Fruit fly (Drosophila melanogaster) whole organism, pupa: Measurements from ENCODE around the gene CG5641.

Experiments
- CG10348 ChIP-seq: fragments of 200-800 bp; sonication (Bioruptor generic); IDR thresholded peaks from 2 replicates; pipeline ENCODE4 v1.3.6; 2022; ENCODE audit warnings: missing biosample characterization, missing genetic modification characterization
- CG12605 ChIP-seq: fragments of 200-800 bp; sonication (Bioruptor generic); IDR thresholded peaks from 2 replicates; pipeline ENCODE4 v1.3.6; 2022; ENCODE audit warnings: missing biosample characterization, missing genetic modification characterization
- CG13204 ChIP-seq: fragments of 200-800 bp; sonication (Bioruptor generic); optimal IDR thresholded peaks from 2 replicates; lab custom pipeline; 2018; ENCODE audit warnings: missing biosample characterization, mild to moderate bottlenecking, missing genetic modification characterization, moderate library complexity
- CG14655 ChIP-seq: fragments of 200-800 bp; sonication (Bioruptor generic); optimal IDR thresholded peaks from 3 replicates; lab custom pipeline; 2017; ENCODE audit warnings: mild to moderate bottlenecking, missing biosample characterization, missing genetic modification reagents, missing genetic modification characterization
- CG15710 ChIP-seq: fragments of 200-800 bp; sonication (Bioruptor generic); optimal IDR thresholded peaks from 2 replicates; lab custom pipeline; 2018; ENCODE audit warnings: missing biosample characterization, mild to moderate bottlenecking, missing genetic modification characterization, moderate library complexity
- CG17806 ChIP-seq: fragments of 200-800 bp; sonication (Bioruptor generic); optimal IDR thresholded peaks from 2 replicates; lab custom pipeline; 2018; ENCODE audit warnings: missing biosample characterization, mild to moderate bottlenecking, missing genetic modification characterization, moderate library complexity
- CG32121 ChIP-seq: fragments of 200-800 bp; sonication (Bioruptor generic); IDR thresholded peaks from 2 replicates; pipeline ENCODE4 v1.3.6; 2022; ENCODE audit warnings: missing biosample characterization, missing genetic modification characterization
- CG34367 ChIP-seq: fragments of 200-800 bp; sonication (Bioruptor generic); optimal IDR thresholded peaks from 2 replicates; lab custom pipeline; 2018; ENCODE audit warnings: missing biosample characterization, mild to moderate bottlenecking, missing genetic modification characterization
- CG4496 ChIP-seq: fragments of 200-800 bp; sonication (Bioruptor generic); IDR thresholded peaks from 3 replicates; pipeline ENCODE4 v1.3.6; 2022; ENCODE audit warnings: missing biosample characterization, missing genetic modification characterization
- CG8159 ChIP-seq: fragments of 200-800 bp; sonication (Bioruptor generic); optimal IDR thresholded peaks from 3 replicates; lab custom pipeline; 2018; ENCODE audit warnings: missing biosample characterization, mild to moderate bottlenecking, missing genetic modification characterization, moderate library complexity
- CG8301 ChIP-seq: fragments of 200-800 bp; sonication (Bioruptor generic); optimal IDR thresholded peaks from 2 replicates; lab custom pipeline; 2018; ENCODE audit warnings: missing biosample characterization, mild to moderate bottlenecking, missing genetic modification characterization
- CG9948 ChIP-seq: fragments of 200-800 bp; sonication (Bioruptor generic); optimal IDR thresholded peaks from 2 replicates; lab custom pipeline; 2018; ENCODE audit warnings: missing biosample characterization, mild to moderate bottlenecking, missing genetic modification characterization, moderate library complexity
- D1 ChIP-seq: fragments of 200-800 bp; sonication (Bioruptor generic); optimal IDR thresholded peaks from 2 replicates; lab custom pipeline; 2018; ENCODE audit warnings: missing biosample characterization, mild to moderate bottlenecking, missing genetic modification characterization, moderate library complexity
- EcR ChIP-seq: fragments of 200-800 bp; sonication (Bioruptor generic); optimal IDR thresholded peaks from 3 replicates; lab custom pipeline; 2019; ENCODE audit warnings: missing biosample characterization, missing genetic modification characterization, mild to moderate bottlenecking, moderate library complexity, missing genetic modification reagents
- Ets98B ChIP-seq: fragments of 200-800 bp; sonication (Bioruptor generic); IDR thresholded peaks from 2 replicates; pipeline ENCODE4 v1.3.6; 2022; ENCODE audit warnings: missing biosample characterization, missing genetic modification characterization
- Pif1A ChIP-seq: fragments of 200-800 bp; sonication (Bioruptor generic); optimal IDR thresholded peaks from 3 replicates; lab custom pipeline; 2016; ENCODE audit warnings: missing biosample characterization, missing genetic modification characterization
- Pif1B ChIP-seq: fragments of 200-800 bp; sonication (Bioruptor generic); optimal IDR thresholded peaks from 3 replicates; lab custom pipeline; 2016; ENCODE audit warnings: missing biosample characterization, missing genetic modification characterization
- Snoo ChIP-seq: fragments of 200-800 bp; sonication (Bioruptor generic); optimal IDR thresholded peaks from 3 replicates; lab custom pipeline; 2017; ENCODE audit warnings: missing biosample characterization, mild to moderate bottlenecking, missing genetic modification characterization, inconsistent platforms
- fd96Ca ChIP-seq: fragments of 200-800 bp; sonication (Bioruptor generic); IDR thresholded peaks from 3 replicates; pipeline ENCODE4 v1.3.6; 2022; ENCODE audit warnings: missing biosample characterization, missing genetic modification characterization
- gl ChIP-seq: fragments of 200-800 bp; sonication (Bioruptor generic); optimal IDR thresholded peaks from 2 replicates; lab custom pipeline; 2018; ENCODE audit warnings: missing biosample characterization, mild to moderate bottlenecking, missing genetic modification characterization
- rn ChIP-seq: fragments of 200-800 bp; sonication (Bioruptor generic); IDR thresholded peaks from 2 replicates; pipeline ENCODE4 v1.3.6; 2022; ENCODE audit warnings: missing biosample characterization, missing genetic modification characterization

The CG5641 gene

DNA sequence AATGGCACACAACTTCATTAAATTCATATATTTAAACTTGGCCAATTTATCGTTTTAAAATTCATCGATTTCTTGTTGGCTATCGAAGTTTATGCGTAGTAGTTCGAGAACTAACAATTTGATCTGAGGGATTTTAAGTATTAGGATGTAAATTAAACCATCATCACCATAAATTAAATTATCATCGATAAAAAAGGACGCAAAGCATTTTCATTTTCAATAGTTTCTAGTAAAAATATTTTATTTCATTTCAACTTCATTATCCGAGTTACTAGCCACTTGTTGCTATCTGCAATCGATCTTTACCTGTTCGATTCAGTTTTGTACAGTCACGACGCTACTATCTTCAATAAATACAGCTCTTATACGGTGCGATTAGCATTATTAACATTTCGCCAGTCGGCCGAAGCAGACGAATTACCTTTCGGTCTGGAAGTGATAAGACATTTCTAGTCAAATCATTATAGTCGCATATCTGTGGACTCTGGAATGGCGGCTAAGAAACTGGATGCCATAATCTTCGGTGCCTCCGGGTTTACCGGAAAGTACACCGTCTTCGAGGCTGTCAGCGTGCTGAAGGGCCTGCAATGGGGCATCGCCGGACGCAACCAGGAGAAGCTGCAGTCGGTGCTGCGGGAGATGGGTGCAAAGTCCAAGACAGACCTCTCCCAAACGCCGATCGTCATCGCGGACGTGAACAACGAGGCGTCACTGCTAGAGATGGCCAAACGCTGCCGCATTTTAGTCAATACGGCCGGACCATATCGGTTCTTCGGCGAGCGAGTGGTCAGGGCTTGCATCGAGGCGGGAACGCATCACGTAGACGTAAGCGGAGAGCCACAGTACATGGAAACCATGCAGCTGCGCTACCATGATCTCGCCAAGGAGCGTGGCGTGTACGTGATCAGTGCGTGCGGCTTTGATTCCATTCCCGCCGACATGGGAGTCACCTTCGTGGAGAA, 22.6 kb downstream of the CG5641 start, which contains the start of gene CG5167:
Gene CG5167, plus strand, starts transcription at position 298 of the 962 bp plus-strand sequence.
- no peak for TF ChIP-seq EcR (GFP tag; lab: Kevin White, UChicago)
- TF ChIP-seq gl (tag; lab: Kevin White, UChicago), result peak; percentile 88
- no peak for TF ChIP-seq CG14655 (GFP tag; lab: Kevin White, UChicago)
- no peak for TF ChIP-seq CG10348 (GFP tag; lab: Robert Waterston, UW)
- TF ChIP-seq CG9948 (tag; lab: Kevin White, UChicago), result no peak
- TF ChIP-seq CG4496 (GFP tag; lab: Robert Waterston, UW), result no peak
- peak; percentile 62 for TF ChIP-seq CG8301 (tag; lab: Kevin White, UChicago)
- TF ChIP-seq Snoo (tag; lab: Kevin White, UChicago), result peak; percentile 13
- TF ChIP-seq fd96Ca (GFP tag; lab: Robert Waterston, UW), result peak; percentile 64; the same call in 2 of the 3 replicates
- peak; percentile 85 for TF ChIP-seq CG12605
- TF ChIP-seq CG17806 (tag; lab: Kevin White, UChicago), result peak; percentile 11
- TF ChIP-seq CG13204 (GFP tag; lab: Kevin White, UChicago), result peak; percentile 54
- TF ChIP-seq Ets98B (GFP tag; lab: Robert Waterston, UW), result peak; percentile 51
- TF ChIP-seq Pif1A, result no peak
- TF ChIP-seq CG15710, result no peak
- no peak for TF ChIP-seq D1 (tag; lab: Kevin White, UChicago)
- no peak for TF ChIP-seq rn
- TF ChIP-seq CG8159 (tag; lab: Kevin White, UChicago), result peak; percentile 15
- peak; percentile 40 for TF ChIP-seq CG34367 (tag; lab: Kevin White, UChicago)
- no peak for TF ChIP-seq Pif1B (GFP tag; lab: Kevin White, UChicago)

DNA sequence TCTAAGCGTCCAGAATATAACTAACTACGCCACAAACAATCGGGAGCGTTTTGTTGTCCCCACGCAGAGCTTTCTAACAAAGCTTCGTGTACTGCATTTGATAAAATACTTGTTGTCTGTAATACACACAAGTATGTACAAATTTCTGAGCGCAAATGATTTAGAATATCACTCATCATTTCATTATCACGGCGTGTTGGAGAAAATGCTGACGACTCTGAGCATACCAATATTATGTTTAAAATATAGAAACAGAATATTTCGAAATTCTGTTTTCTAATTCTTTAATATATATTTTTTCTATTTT, 23.2 kb downstream of the CG5641 start, which contains the start of gene Cyp9f2:
Gene Cyp9f2, minus strand, starts transcription at position 101 of the 307 bp plus-strand sequence.
- TF ChIP-seq CG34367 (tag; lab: Kevin White, UChicago) (no peak), CG32121 (GFP tag; lab: Robert Waterston, UW) (no peak), CG14655 (GFP tag; lab: Kevin White, UChicago) (no peak), Pif1B (GFP tag; lab: Kevin White, UChicago) (no peak), CG10348 (GFP tag; lab: Robert Waterston, UW) (no peak), Pif1A (no peak), CG9948 (tag; lab: Kevin White, UChicago) (no peak), Ets98B (GFP tag; lab: Robert Waterston, UW) (no peak), CG4496 (GFP tag; lab: Robert Waterston, UW) (no peak), CG12605 (no peak), gl (tag; lab: Kevin White, UChicago) (no peak), fd96Ca (GFP tag; lab: Robert Waterston, UW) (no peak), D1 (tag; lab: Kevin White, UChicago) (no peak), CG8301 (tag; lab: Kevin White, UChicago) (no peak), Snoo (tag; lab: Kevin White, UChicago) (no peak)

DNA sequence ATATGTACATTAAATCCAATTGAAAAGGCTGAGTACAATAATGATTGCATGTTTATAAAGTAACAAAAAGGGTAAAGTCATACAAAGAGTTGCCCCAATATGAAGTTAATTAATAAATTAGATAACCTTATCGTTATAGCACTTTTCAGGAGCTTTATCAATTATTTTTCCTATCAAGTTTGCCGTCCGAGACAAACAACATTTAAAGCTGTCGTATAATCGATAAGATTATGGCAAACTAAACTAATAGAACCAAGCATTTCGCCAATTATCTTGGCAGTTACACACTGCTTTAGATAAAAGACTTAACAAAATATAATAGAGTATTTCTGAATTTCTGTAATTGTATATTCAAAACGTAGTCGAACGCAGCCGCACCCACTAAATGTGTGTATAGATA, 23.9 kb downstream of the CG5641 start:
- TF ChIP-seq CG14655 (GFP tag; lab: Kevin White, UChicago), result no peak
- no peak for TF ChIP-seq CG9948 (tag; lab: Kevin White, UChicago)
- TF ChIP-seq rn, result no peak
- no peak for TF ChIP-seq CG8301 (tag; lab: Kevin White, UChicago)
- TF ChIP-seq D1 (tag; lab: Kevin White, UChicago), result no peak
- no peak for TF ChIP-seq CG4496 (GFP tag; lab: Robert Waterston, UW)

DNA sequence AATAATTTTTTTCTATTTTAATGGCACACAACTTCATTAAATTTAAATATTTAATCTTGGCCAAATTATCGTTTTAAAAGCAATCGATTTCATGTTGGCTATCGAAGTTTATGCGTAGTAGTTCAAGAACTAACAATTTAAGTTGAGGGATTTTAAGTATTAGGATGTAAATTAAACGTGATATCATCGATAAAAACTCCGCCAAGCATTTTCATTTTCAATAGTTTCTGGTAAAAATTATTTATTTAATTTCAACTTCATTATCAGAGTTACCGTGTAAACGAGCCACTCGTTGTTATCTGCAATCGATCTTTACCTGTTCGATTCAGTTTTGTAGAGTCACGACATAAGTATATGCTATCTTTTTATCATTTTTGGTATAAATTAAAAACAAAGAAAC, 26.1 kb downstream of the CG5641 start:
- TF ChIP-seq CG14655 (GFP tag; lab: Kevin White, UChicago), result peak; percentile 95
- TF ChIP-seq CG4496 (GFP tag; lab: Robert Waterston, UW), result no peak
- peak; percentile 96 for TF ChIP-seq Ets98B (GFP tag; lab: Robert Waterston, UW)
- peak; percentile 99 for TF ChIP-seq D1 (tag; lab: Kevin White, UChicago)
- TF ChIP-seq Pif1A, result peak; percentile 95
- peak; percentile 93 for TF ChIP-seq CG32121 (GFP tag; lab: Robert Waterston, UW)
- TF ChIP-seq EcR (GFP tag; lab: Kevin White, UChicago), result peak; percentile 22
- peak; percentile 98 for TF ChIP-seq CG9948 (tag; lab: Kevin White, UChicago)
- peak; percentile 100 for TF ChIP-seq CG8301 (tag; lab: Kevin White, UChicago)
- TF ChIP-seq fd96Ca (GFP tag; lab: Robert Waterston, UW), result peak; percentile 84
- peak; percentile 97 for TF ChIP-seq CG15710
- TF ChIP-seq CG12605, result peak; percentile 96
- peak; percentile 84 for TF ChIP-seq rn
- no peak for TF ChIP-seq CG13204 (GFP tag; lab: Kevin White, UChicago)
- peak; percentile 100 for TF ChIP-seq CG8159 (tag; lab: Kevin White, UChicago)
- peak; percentile 97 for TF ChIP-seq Pif1B (GFP tag; lab: Kevin White, UChicago)
- peak; percentile 93 for TF ChIP-seq gl (tag; lab: Kevin White, UChicago)
- peak; percentile 97 for TF ChIP-seq CG17806 (tag; lab: Kevin White, UChicago)
- TF ChIP-seq CG34367 (tag; lab: Kevin White, UChicago), result peak; percentile 98
- TF ChIP-seq CG10348 (GFP tag; lab: Robert Waterston, UW), result no peak
- peak; percentile 98 for TF ChIP-seq Snoo (tag; lab: Kevin White, UChicago)
